Worm (Caenorhabditis elegans) whole organism, early embryonic: ENCODE measurements around the gene str-69.

Experiments
- B0310.2 ChIP-seq: sonication (generic microtip); optimal IDR thresholded peaks from 2 replicates; lab custom pipeline; 2016; ENCODE audit warnings: mild to moderate bottlenecking, missing genetic modification characterization, missing compliant biosample characterization
- F13C5.2 ChIP-seq: sonication (generic microtip); optimal IDR thresholded peaks from 2 replicates; lab custom pipeline; 2017; ENCODE audit warnings: mild to moderate bottlenecking, missing genetic modification characterization, inconsistent platforms, missing compliant biosample characterization
- aly-1 ChIP-seq: sonication (generic microtip); optimal IDR thresholded peaks from 2 replicates; lab custom pipeline; 2016; ENCODE audit warnings: missing genetic modification characterization, missing compliant biosample characterization
- ama-1 ChIP-seq: fragments of 150-350 bp; optimal IDR thresholded peaks from 2 replicates; lab custom pipeline; 2014
- ceh-13 ChIP-seq: fragments of 200-800 bp; sonication (Bioruptor generic); optimal IDR thresholded peaks from 2 replicates; lab custom pipeline; 2018; ENCODE audit warnings: mild to moderate bottlenecking, missing genetic modification characterization, missing compliant biosample characterization
- ceh-36 ChIP-seq: sonication (generic microtip); optimal IDR thresholded peaks from 2 replicates; lab custom pipeline; 2016; ENCODE audit warnings: missing genetic modification characterization, inconsistent platforms, missing compliant biosample characterization
- ets-7 ChIP-seq: sonication (generic microtip); optimal IDR thresholded peaks from 2 replicates; lab custom pipeline; 2016; ENCODE audit warnings: missing genotype, missing genetic modification characterization, missing compliant biosample characterization
- flt-1 ChIP-seq: fragments of 200-800 bp; sonication (Bioruptor generic); IDR thresholded peaks from 2 replicates; pipeline ENCODE4 v1.3.6; 2022; ENCODE audit warnings: missing genetic modification characterization, missing compliant biosample characterization
- hmbx-1 ChIP-seq: sonication (generic microtip); optimal IDR thresholded peaks from 2 replicates; lab custom pipeline; 2016; ENCODE audit warnings: mild to moderate bottlenecking, missing genetic modification characterization, missing compliant biosample characterization
- hmg-4 ChIP-seq: fragments of 200-800 bp; sonication (Bioruptor generic); optimal IDR thresholded peaks from 2 replicates; lab custom pipeline; 2018; ENCODE audit warnings: mild to moderate bottlenecking, missing genetic modification characterization, missing compliant biosample characterization
- hnd-1 ChIP-seq: sonication (generic microtip); optimal IDR thresholded peaks from 2 replicates; lab custom pipeline; 2016; ENCODE audit warnings: missing genetic modification characterization, missing compliant biosample characterization
- pes-1 ChIP-seq: fragments of 200-800 bp; sonication (Bioruptor generic); IDR thresholded peaks from 2 replicates; pipeline ENCODE4 v1.3.6; 2022; ENCODE audit warnings: missing genetic modification reagents, missing genetic modification characterization, missing compliant biosample characterization
- scrt-1 ChIP-seq: fragments of 200-800 bp; sonication (Bioruptor generic); IDR thresholded peaks from 2 replicates; pipeline ENCODE4 v1.3.6; 2022; ENCODE audit warnings: missing genetic modification characterization, missing compliant biosample characterization
- sea-1 ChIP-seq: fragments of 200-800 bp; sonication (Bioruptor generic); conservative IDR thresholded peaks from 2 replicates; pipeline ENCODE4 v1.3.6; 2022; ENCODE audit warnings: missing genetic modification characterization, missing compliant biosample characterization
- tbx-11 ChIP-seq: fragments of 200-800 bp; sonication (Bioruptor generic); IDR thresholded peaks from 2 replicates; pipeline ENCODE4 v1.3.6; 2022; ENCODE audit warnings: missing genetic modification characterization, missing compliant biosample characterization
- tbx-37 ChIP-seq: fragments of 200-800 bp; sonication (Bioruptor generic); conservative IDR thresholded peaks from 2 replicates; pipeline ENCODE4 v1.3.6; 2022; ENCODE audit warnings: missing genetic modification reagents, missing genetic modification characterization, missing compliant biosample characterization
- tra-4 ChIP-seq: sonication (generic microtip); optimal IDR thresholded peaks from 2 replicates; lab custom pipeline; 2017; ENCODE audit warnings: missing genetic modification characterization, missing compliant biosample characterization

str-69 gene

DNA sequence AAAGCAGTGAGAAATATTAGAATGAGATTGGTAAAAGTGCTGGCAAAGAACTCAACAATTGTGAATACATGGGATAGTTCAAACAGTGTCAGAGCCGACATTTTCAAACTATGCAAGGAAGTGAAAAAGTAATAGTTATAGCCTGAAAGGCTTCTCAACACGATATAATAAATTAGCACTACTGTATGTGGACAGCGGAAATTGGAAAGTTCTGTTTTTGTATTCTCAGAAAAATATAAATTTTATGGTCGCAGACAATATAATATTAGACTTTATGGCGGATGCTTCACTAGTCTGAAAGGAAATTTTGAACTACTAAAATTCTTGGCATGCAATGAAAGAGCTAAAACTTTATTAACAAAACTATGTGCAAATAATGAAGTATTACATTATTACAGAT is at the start of gene str-69:
str-69 (minus strand) TSS at position 101 of the 400 bp plus-strand sequence.
- no peak for TF ChIP-seq aly-1 (tag; lab: Kevin White, UChicago)
- no peak for TF ChIP-seq ceh-36
- TF ChIP-seq ets-7, result no peak
- no peak for TF ChIP-seq F13C5.2 (tag; lab: Kevin White, UChicago)
- no peak for TF ChIP-seq tra-4 (tag; lab: Kevin White, UChicago)

DNA sequence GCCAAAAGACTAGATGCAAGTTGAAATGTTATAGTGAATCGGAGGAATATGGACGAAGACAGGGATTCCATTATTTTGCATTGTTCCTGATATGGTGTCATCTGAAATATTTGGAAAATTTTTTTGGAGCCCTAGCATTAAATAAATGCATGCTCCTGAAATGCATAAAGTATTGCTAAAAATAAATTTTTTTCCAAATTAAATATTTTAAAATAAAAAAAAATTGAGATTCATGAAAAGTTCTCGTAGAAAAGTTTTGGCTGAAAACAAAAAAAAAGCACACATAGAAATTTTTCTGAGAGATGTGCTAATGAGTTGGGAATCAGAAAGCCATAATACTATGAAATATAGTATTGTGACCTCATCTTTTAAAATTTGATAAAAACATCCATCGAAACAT is 49.4 kb upstream of the str-69 start, which contains the start of gene srab-7:
srab-7 (minus strand) TSS at position 101 of the 400 bp plus-strand sequence.
- TF ChIP-seq ceh-36 (no peak), sea-1 (GFP tag; lab: Robert Waterston, UW) (no peak), hmg-4 (GFP tag; lab: Kevin White, UChicago) (no peak), hmbx-1 (tag; lab: Kevin White, UChicago) (no peak), ama-1 (lab: Kevin White, UChicago) (no peak)

DNA sequence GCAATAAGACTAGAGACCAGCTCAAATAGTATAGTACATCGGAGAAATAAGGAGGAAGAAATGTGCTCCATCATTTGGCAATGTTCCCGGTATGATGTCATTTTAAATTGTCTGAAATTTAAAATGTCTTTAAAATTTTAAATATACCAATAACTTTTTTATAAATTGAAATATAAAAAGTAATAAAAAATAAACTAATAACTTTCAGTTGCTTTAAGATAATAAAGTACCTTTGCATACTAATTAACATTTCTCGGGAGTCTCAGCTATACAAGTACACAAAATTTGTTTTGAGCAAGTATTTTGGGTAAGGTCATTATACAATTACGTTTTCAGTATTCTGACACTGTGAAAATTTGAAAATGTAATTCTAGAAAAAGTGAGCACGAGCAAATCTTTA is 46.2 kb upstream of the str-69 start, which contains the start of gene srab-6:
srab-6 (minus strand) TSS at position 101 of the 400 bp plus-strand sequence.
- TF ChIP-seq hmg-4 (GFP tag; lab: Kevin White, UChicago), result no peak

DNA sequence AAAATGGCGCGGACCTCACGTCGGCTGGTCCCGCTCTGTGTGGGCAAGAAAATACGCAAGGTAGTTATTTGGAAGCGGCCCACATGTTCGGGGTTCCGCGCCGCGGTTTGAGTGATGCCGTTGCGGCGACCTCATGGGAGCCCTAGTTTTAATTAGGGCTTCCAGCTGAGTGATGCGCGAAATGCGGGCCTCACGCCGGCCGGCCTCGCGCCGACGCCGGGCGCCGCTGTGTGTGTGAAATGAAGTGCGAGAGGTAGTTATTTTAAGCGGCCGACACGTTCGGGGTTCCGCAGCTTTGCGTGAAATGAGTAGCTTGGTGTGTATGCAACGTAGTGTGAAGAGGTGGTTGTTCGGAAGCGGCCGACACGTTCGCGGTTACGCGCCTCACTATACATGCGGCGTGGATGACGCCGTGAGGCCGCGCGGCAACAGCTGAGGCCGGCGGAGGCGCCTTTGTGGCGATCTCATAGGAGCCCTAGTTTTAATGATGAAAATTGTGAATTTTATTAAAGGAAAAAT is 44.3 kb upstream of the str-69 start:
- no peak for TF ChIP-seq hmg-4 (GFP tag; lab: Kevin White, UChicago)
- no peak for TF ChIP-seq ceh-36
- TF ChIP-seq scrt-1 (GFP tag; lab: Robert Waterston, UW), result no peak
- TF ChIP-seq flt-1, result no peak
- no peak for TF ChIP-seq ama-1 (lab: Kevin White, UChicago)
- TF ChIP-seq tbx-37 (GFP tag; lab: Robert Waterston, UW), result no peak
- TF ChIP-seq ceh-13, result no peak
- TF ChIP-seq sea-1 (GFP tag; lab: Robert Waterston, UW), result no peak
- TF ChIP-seq hmbx-1 (tag; lab: Kevin White, UChicago), result no peak
- no peak for TF ChIP-seq hnd-1 (tag; lab: Kevin White, UChicago)
- TF ChIP-seq B0310.2 (tag; lab: Kevin White, UChicago), result no peak
- TF ChIP-seq F13C5.2 (tag; lab: Kevin White, UChicago), result no peak
- TF ChIP-seq pes-1 (GFP tag; lab: Robert Waterston, UW), result no peak
- TF ChIP-seq ets-7, result no peak

DNA sequence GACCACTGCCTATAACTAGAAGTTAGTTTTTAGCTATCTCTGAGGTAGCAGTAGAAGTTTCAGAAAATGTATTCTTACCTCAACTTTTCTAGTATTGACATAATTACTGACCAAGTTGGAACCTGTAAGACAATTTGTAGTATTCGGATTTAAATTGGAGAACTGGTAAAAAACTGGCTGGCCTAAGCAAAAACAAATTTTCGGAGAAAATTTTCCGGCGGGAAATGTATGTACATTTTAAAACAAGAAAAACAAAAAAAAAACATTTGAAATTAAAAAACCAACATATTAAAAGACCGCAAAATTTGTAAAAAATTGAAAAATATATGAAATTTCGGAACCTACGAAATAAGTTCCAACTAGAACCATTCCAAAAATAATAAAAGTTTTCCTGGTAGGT is 41.2 kb upstream of the str-69 start, which contains the start of gene srab-11:
srab-11 (minus strand) TSS at position 101 of the 400 bp plus-strand sequence.
- no peak for TF ChIP-seq ama-1 (lab: Kevin White, UChicago)

DNA sequence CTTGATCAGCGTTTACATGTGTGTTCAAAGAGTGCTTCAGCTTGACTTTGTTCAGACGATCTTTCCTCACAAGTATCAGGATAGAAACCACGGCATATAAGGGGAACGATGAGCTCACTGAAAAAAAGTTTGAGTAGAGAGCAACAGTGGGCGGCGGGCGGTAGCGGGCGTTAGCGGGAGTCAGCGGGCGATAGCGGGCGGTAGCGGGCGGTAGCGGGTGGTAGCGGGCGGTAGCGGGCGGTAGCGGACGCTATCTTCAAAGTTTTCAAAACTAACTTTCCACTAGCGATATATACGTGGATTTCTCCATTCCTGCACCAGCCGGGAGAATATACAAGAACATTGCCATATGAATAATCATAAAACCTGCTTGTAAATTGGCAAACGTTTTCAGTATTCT is 39.5 kb upstream of the str-69 start:
- no peak for TF ChIP-seq sea-1 (GFP tag; lab: Robert Waterston, UW)
- TF ChIP-seq F13C5.2 (tag; lab: Kevin White, UChicago), result no peak
- no peak for TF ChIP-seq tbx-37 (GFP tag; lab: Robert Waterston, UW)
- TF ChIP-seq ceh-36, result no peak
- no peak for TF ChIP-seq tbx-11
- no peak for TF ChIP-seq hmg-4 (GFP tag; lab: Kevin White, UChicago)
- TF ChIP-seq ama-1 (lab: Kevin White, UChicago), result no peak
- no peak for TF ChIP-seq pes-1 (GFP tag; lab: Robert Waterston, UW)
- TF ChIP-seq tra-4 (tag; lab: Kevin White, UChicago), result no peak
- TF ChIP-seq B0310.2 (tag; lab: Kevin White, UChicago), result no peak
- TF ChIP-seq aly-1 (tag; lab: Kevin White, UChicago), result no peak
- no peak for TF ChIP-seq hnd-1 (tag; lab: Kevin White, UChicago)
- no peak for TF ChIP-seq ets-7

DNA sequence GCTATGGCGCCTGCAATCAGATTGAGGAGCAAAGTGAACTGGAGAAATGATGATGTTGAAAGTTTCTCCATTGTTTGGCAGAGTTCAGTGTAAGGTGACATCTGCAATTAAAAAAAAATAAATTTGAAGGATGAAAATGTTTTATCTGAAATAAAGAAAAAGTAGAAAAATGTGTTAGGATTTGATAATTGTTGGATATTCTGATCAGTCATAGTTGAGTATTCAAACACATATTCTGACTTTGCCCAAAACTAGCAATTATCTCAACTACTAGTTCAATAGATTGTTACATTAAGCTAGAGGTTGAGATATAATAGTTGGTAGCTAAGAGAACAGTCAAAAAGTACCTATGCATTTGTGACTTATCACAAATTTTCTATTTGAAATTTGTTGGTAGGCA is 38.8 kb upstream of the str-69 start, which contains the start of gene srab-10:
srab-10 (minus strand) TSS at position 101 of the 400 bp plus-strand sequence.
- TF ChIP-seq hmbx-1 (tag; lab: Kevin White, UChicago) (no peak), tra-4 (tag; lab: Kevin White, UChicago) (no peak), flt-1 (no peak), ceh-13 (no peak), tbx-11 (no peak), hnd-1 (tag; lab: Kevin White, UChicago) (no peak), pes-1 (GFP tag; lab: Robert Waterston, UW) (no peak), F13C5.2 (tag; lab: Kevin White, UChicago) (no peak), ceh-36 (no peak), scrt-1 (GFP tag; lab: Robert Waterston, UW) (no peak)

DNA sequence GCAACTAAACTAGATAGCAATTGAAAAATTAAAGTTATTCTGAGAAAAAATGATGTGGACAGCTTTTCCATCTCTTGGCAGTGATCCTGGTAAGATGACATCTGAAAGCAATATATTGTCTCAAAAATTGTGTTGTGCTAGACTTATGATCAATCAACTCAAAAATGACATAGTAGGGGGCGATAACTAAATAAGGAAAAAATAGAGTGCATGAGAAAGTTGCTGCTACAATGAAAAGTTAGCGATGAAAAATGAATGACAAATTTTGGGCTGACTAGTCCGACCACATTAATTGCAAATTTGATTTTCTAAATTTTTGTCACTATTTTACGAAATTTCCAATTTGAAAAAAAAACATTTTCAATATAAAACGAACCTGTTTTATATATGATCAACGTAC is 35.5 kb upstream of the str-69 start, which contains the start of gene srab-9:
srab-9 (minus strand) TSS at position 101 of the 400 bp plus-strand sequence.
- TF ChIP-seq ceh-36, result no peak
- TF ChIP-seq scrt-1 (GFP tag; lab: Robert Waterston, UW), result no peak
- no peak for TF ChIP-seq F13C5.2 (tag; lab: Kevin White, UChicago)
- no peak for TF ChIP-seq tra-4 (tag; lab: Kevin White, UChicago)
- no peak for TF ChIP-seq ceh-13
- TF ChIP-seq hmg-4 (GFP tag; lab: Kevin White, UChicago), result no peak
- TF ChIP-seq flt-1, result no peak
- TF ChIP-seq tbx-11, result no peak
- TF ChIP-seq hmbx-1 (tag; lab: Kevin White, UChicago), result no peak
- TF ChIP-seq pes-1 (GFP tag; lab: Robert Waterston, UW), result no peak
- TF ChIP-seq aly-1 (tag; lab: Kevin White, UChicago), result no peak
- no peak for TF ChIP-seq hnd-1 (tag; lab: Kevin White, UChicago)
- no peak for TF ChIP-seq tbx-37 (GFP tag; lab: Robert Waterston, UW)
- no peak for TF ChIP-seq B0310.2 (tag; lab: Kevin White, UChicago)
- TF ChIP-seq sea-1 (GFP tag; lab: Robert Waterston, UW), result no peak
- TF ChIP-seq ets-7, result no peak
- no peak for TF ChIP-seq ama-1 (lab: Kevin White, UChicago)
